Fruit fly (Drosophila melanogaster): ENCODE measurements around the gene jar.

- TF ChIP-seq Dek (tag; optimal IDR thresholded peaks at IDR 0.05) = no peak
- TF ChIP-seq CG6854 (GFP tag; optimal IDR thresholded peaks at IDR 0.05) = no peak
- no peak for TF ChIP-seq CG8281 (tag; optimal IDR thresholded peaks at IDR 0.05)
- no peak for TF ChIP-seq sc (optimal IDR thresholded peaks at IDR 0.05)
- no peak for TF ChIP-seq sc (GFP tag; optimal IDR thresholded peaks at IDR 0.05)
- TF ChIP-seq Stat92E (GFP tag; optimal IDR thresholded peaks at IDR 0.05) = no peak
- no peak for TF ChIP-seq Dad (GFP tag; optimal IDR thresholded peaks at IDR 0.05)
- TF ChIP-seq CG7963 (GFP tag; IDR thresholded peaks at IDR 0.05; ENCODE audit: partially characterized antibody) = no peak
- TF ChIP-seq ci (GFP tag; IDR thresholded peaks at IDR 0.05) = no peak
- no peak for TF ChIP-seq CG17361 (GFP tag; IDR thresholded peaks at IDR 0.05)
- TF ChIP-seq gsb-n (tag; optimal IDR thresholded peaks at IDR 0.05) = no peak
- TF ChIP-seq CG10209 (GFP tag; optimal IDR thresholded peaks at IDR 0.05) = peak; percentile 4
- TF ChIP-seq CG6272 (GFP tag; IDR thresholded peaks at IDR 0.05) = no peak
- TF ChIP-seq CG11723 (GFP tag; optimal IDR thresholded peaks at IDR 0.05) = no peak
Observed at dm6 chr3R:24203426-24203825, 67.6 kb downstream of the jar start.

Data from whole organism, embryonic.